Worm (Caenorhabditis elegans) whole organism, L1 larva: ENCODE results near the gene spp-24.

Experiments
- aha-1 ChIP-seq: fragments of 150-350 bp; optimal IDR thresholded peaks from 2 replicates; lab custom pipeline; 2014; ENCODE audit warnings: missing biosample characterization, missing genetic modification characterization
- ama-1 ChIP-seq: fragments of 150-350 bp; optimal IDR thresholded peaks from 2 replicates; lab custom pipeline; 2014
- rnt-1 ChIP-seq: sonication (generic microtip); optimal IDR thresholded peaks from 2 replicates; lab custom pipeline; 2016; ENCODE audit warnings: mild to moderate bottlenecking, missing genetic modification characterization, moderate library complexity, missing compliant biosample characterization
- ztf-11 ChIP-seq, 2 experiments: sonication (generic microtip); optimal IDR thresholded peaks; 2 replicates each; lab custom pipeline; 2016 to 2017; ENCODE audit warnings: missing genetic modification characterization in 2 of 2, missing biosample characterization in 1 of 2, missing compliant biosample characterization in 1 of 2

- no peak for TF ChIP-seq ama-1
- no peak for TF ChIP-seq aha-1 (tag; lab: Kevin White, UChicago)
- no peak for TF ChIP-seq ztf-11 (tag; optimal IDR thresholded peaks at IDR 0.05; lab: Kevin White, UChicago)
- no peak for TF ChIP-seq rnt-1 (tag; lab: Kevin White, UChicago)
These were observed 27.6 kb downstream of the spp-24 start, which contains the start of gene best-4 for ce11 chrII:11783-12182.
